Worm (Caenorhabditis elegans): ENCODE results near the gene try-12.

DNA sequence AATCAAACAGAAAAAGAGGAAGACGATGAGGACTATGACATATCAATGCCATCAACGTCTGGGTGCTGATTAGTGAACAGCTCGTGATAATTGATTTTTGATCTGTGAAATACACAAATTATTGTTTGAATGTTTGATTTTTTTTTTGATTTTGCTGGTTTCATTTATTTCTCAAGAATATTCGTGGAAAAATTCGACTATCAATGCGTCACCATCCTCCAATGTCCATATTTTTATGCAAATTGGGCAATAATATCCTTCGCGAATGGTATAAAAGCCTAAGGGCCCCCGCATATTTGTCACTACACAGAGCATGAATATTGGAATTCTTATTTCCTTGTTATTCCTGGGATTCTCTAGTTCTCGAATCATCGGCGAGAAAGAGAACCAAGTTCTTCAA lies 9.3 kb upstream of the try-12 start, which contains the start of gene try-13:
- TF ChIP-seq snpc-4 (tag; optimal IDR thresholded peaks at IDR 0.05), result no peak
- TF ChIP-seq ztf-11 (tag; optimal IDR thresholded peaks at IDR 0.05), result no peak
- TF ChIP-seq elt-3 (tag; optimal IDR thresholded peaks at IDR 0.05), result no peak
- no peak for TF ChIP-seq drap-1 (GFP tag; optimal IDR thresholded peaks at IDR 0.05)
